Fruit fly (Drosophila melanogaster) whole organism, embryonic: ENCODE data around the gene CG6901.

Experiments
- Asciz ChIP-seq: fragments of 200-800 bp; sonication (Bioruptor generic); optimal IDR thresholded peaks from 2 replicates; lab custom pipeline; 2017; ENCODE audit warnings: missing biosample characterization, mild to moderate bottlenecking, missing genetic modification characterization, missing genetic modification reagents
- B-H2 ChIP-seq: fragments of 200-800 bp; sonication (Bioruptor generic); optimal IDR thresholded peaks from 2 replicates; lab custom pipeline; 2018; ENCODE audit warnings: missing biosample characterization, mild to moderate bottlenecking, missing genetic modification characterization
- BtbVII ChIP-seq: fragments of 200-800 bp; sonication (Bioruptor generic); optimal IDR thresholded peaks from 3 replicates; lab custom pipeline; 2017; ENCODE audit warnings: missing biosample characterization, mild to moderate bottlenecking, missing genetic modification characterization
- CG10431 ChIP-seq: fragments of 200-800 bp; sonication (Bioruptor generic); optimal IDR thresholded peaks from 3 replicates; lab custom pipeline; 2018; ENCODE audit warnings: missing biosample characterization, mild to moderate bottlenecking, missing genetic modification characterization
- CG11504 ChIP-seq: fragments of 200-800 bp; sonication (Bioruptor generic); optimal IDR thresholded peaks from 3 replicates; lab custom pipeline; 2019; ENCODE audit warnings: missing biosample characterization, mild to moderate bottlenecking, missing genetic modification characterization, moderate library complexity
- CG15514 ChIP-seq: fragments of 200-800 bp; sonication (Bioruptor generic); optimal IDR thresholded peaks from 3 replicates; lab custom pipeline; 2017; ENCODE audit warnings: missing biosample characterization, missing genetic modification characterization, mild to moderate bottlenecking, moderate library complexity, missing genetic modification reagents
- CG17361 ChIP-seq: fragments of 200-800 bp; sonication (Bioruptor generic); IDR thresholded peaks from 3 replicates; pipeline ENCODE4 v1.3.6; 2022; ENCODE audit warnings: missing biosample characterization, missing genetic modification characterization
- CG2116 ChIP-seq: fragments of 200-800 bp; sonication (Bioruptor generic); optimal IDR thresholded peaks from 3 replicates; lab custom pipeline; 2018; ENCODE audit warnings: missing biosample characterization, mild to moderate bottlenecking, missing genetic modification characterization
- CG2120 ChIP-seq: fragments of 200-800 bp; sonication (Bioruptor generic); optimal IDR thresholded peaks from 3 replicates; lab custom pipeline; 2016; ENCODE audit warnings: missing biosample characterization, missing genetic modification characterization
- CG31365 ChIP-seq: fragments of 200-800 bp; sonication (Bioruptor generic); optimal IDR thresholded peaks from 2 replicates; lab custom pipeline; 2018; ENCODE audit warnings: missing biosample characterization, mild to moderate bottlenecking, missing genetic modification characterization
- CG34422 ChIP-seq: fragments of 200-800 bp; sonication (Bioruptor generic); IDR thresholded peaks from 3 replicates; pipeline ENCODE4 v1.3.6; 2022; ENCODE audit warnings: missing biosample characterization, missing genetic modification characterization
- CG3995 ChIP-seq: fragments of 200-800 bp; sonication (Bioruptor generic); optimal IDR thresholded peaks from 3 replicates; lab custom pipeline; 2016; ENCODE audit warnings: missing biosample characterization, missing genetic modification characterization
- CG8290 ChIP-seq, 3 experiments: fragments of 200-800 bp; sonication (Bioruptor generic); optimal IDR thresholded peaks; 2 replicates each; lab custom pipeline; 2016 to 2019; ENCODE audit warnings: missing biosample characterization in 3 of 3, missing genetic modification characterization in 3 of 3, mild to moderate bottlenecking in 2 of 3, moderate library complexity in 1 of 3
- CG9876 ChIP-seq: fragments of 200-800 bp; sonication (Bioruptor generic); optimal IDR thresholded peaks from 2 replicates; lab custom pipeline; 2016; ENCODE audit warnings: missing biosample characterization, missing genetic modification characterization
- CHES-1-like ChIP-seq: fragments of 200-800 bp; sonication (Bioruptor generic); optimal IDR thresholded peaks from 2 replicates; lab custom pipeline; 2016; ENCODE audit warnings: missing biosample characterization, missing genetic modification characterization
- CTCF ChIP-seq: fragments of 200-800 bp; sonication (Bioruptor generic); optimal IDR thresholded peaks from 2 replicates; lab custom pipeline; 2017; ENCODE audit warnings: missing biosample characterization, mild to moderate bottlenecking, missing genetic modification characterization, moderate library complexity
- Deaf1 ChIP-seq: fragments of 200-800 bp; optimal IDR thresholded peaks from 3 replicates; lab custom pipeline; 2019; ENCODE audit warnings: missing biosample characterization, mild to moderate bottlenecking, missing genetic modification characterization, moderate library complexity
- E2f2 ChIP-seq: fragments of 200-800 bp; sonication (Bioruptor generic); IDR thresholded peaks from 2 replicates; pipeline ENCODE4 v1.3.6; 2022; ENCODE audit warnings: missing biosample characterization, missing genetic modification characterization
- Ets65A ChIP-seq: fragments of 200-800 bp; sonication (Bioruptor generic); peaks from one replicate; lab custom pipeline; 2016; ENCODE audit warnings: missing biosample characterization, missing genetic modification characterization
- Fer1 ChIP-seq: fragments of 200-800 bp; sonication (Bioruptor generic); optimal IDR thresholded peaks from 2 replicates; lab custom pipeline; 2017; ENCODE audit warnings: missing biosample characterization, mild to moderate bottlenecking, missing genetic modification characterization
- Fer2 ChIP-seq: fragments of 200-800 bp; sonication (Bioruptor generic); optimal IDR thresholded peaks from 2 replicates; lab custom pipeline; 2018; ENCODE audit warnings: missing biosample characterization, mild to moderate bottlenecking, missing genetic modification characterization, moderate library complexity
- Hmx ChIP-seq: fragments of 200-800 bp; sonication (Bioruptor generic); optimal IDR thresholded peaks from 2 replicates; lab custom pipeline; 2016; ENCODE audit warnings: missing biosample characterization, missing genetic modification characterization
- Hr78 ChIP-seq, 2 experiments: fragments of 200-800 bp in 1 of 2; fragments of >200 bp in 1 of 2; sonication (Bioruptor generic) in 1 of 2; optimal IDR thresholded peaks; 2 replicates each; lab custom pipeline; 2017 to 2019; ENCODE audit warnings: missing biosample characterization in 2 of 2, missing genetic modification characterization in 2 of 2, mild to moderate bottlenecking in 1 of 2, moderate library complexity in 1 of 2
- Hsf ChIP-seq: fragments of 200-800 bp; sonication (Bioruptor generic); optimal IDR thresholded peaks from 3 replicates; lab custom pipeline; 2016; ENCODE audit warnings: missing biosample characterization, missing genetic modification characterization
- Med ChIP-seq: fragments of 200-800 bp; sonication (Bioruptor generic); peaks from one replicate; lab custom pipeline; 2016; ENCODE audit warnings: missing biosample characterization, missing genetic modification characterization, mild to moderate bottlenecking, inconsistent platforms, moderate library complexity
- Myb ChIP-seq: fragments of 200-800 bp; sonication (Bioruptor generic); optimal IDR thresholded peaks from 2 replicates; lab custom pipeline; 2016; ENCODE audit warnings: missing biosample characterization, missing genetic modification characterization
- PHDP ChIP-seq: fragments of 200-800 bp; sonication (Bioruptor generic); optimal IDR thresholded peaks from 3 replicates; lab custom pipeline; 2018; ENCODE audit warnings: missing biosample characterization, mild to moderate bottlenecking, missing genetic modification characterization, moderate library complexity
- Scr ChIP-seq: fragments of 200-800 bp; sonication (Bioruptor generic); IDR thresholded peaks from 2 replicates; pipeline ENCODE4 v1.3.6; 2022; ENCODE audit warnings: missing biosample characterization, missing genetic modification characterization; ENCODE audit not compliant: partially characterized antibody
- ash1 ChIP-seq: fragments of 200-800 bp; sonication (Bioruptor generic); optimal IDR thresholded peaks from 2 replicates; lab custom pipeline; 2018; ENCODE audit warnings: missing biosample characterization, mild to moderate bottlenecking, missing genetic modification characterization
- caup ChIP-seq: fragments of 200-800 bp; sonication (Bioruptor generic); optimal IDR thresholded peaks from 3 replicates; lab custom pipeline; 2017; ENCODE audit warnings: missing biosample characterization, mild to moderate bottlenecking, missing genetic modification characterization, moderate library complexity; ENCODE audit not compliant: severe bottlenecking
- chm ChIP-seq: fragments of 200-800 bp; sonication (Bioruptor generic); IDR thresholded peaks from 2 replicates; pipeline ENCODE4 v1.3.6; 2022; ENCODE audit warnings: missing biosample characterization, missing genetic modification characterization
- fd64A ChIP-seq: fragments of 200-800 bp; sonication (Bioruptor generic); optimal IDR thresholded peaks from 3 replicates; lab custom pipeline; 2018; ENCODE audit warnings: missing biosample characterization, mild to moderate bottlenecking, missing genetic modification characterization
- gfzf ChIP-seq: fragments of 200-800 bp; sonication (Bioruptor generic); optimal IDR thresholded peaks from 2 replicates; lab custom pipeline; 2016; ENCODE audit warnings: missing biosample characterization, mild to moderate bottlenecking, missing genetic modification characterization, moderate library complexity
- lab ChIP-seq: fragments of 200-800 bp; sonication (Bioruptor generic); optimal IDR thresholded peaks from 3 replicates; lab custom pipeline; 2017; ENCODE audit warnings: missing biosample characterization, missing genetic modification characterization, mild to moderate bottlenecking, moderate library complexity, missing genetic modification reagents
- lov ChIP-seq, 2 experiments: fragments of 200-800 bp in 1 of 2; fragments of >200 bp in 1 of 2; sonication (Bioruptor generic) in 1 of 2; IDR thresholded peaks in 1 of 2; optimal IDR thresholded peaks in 1 of 2; 2 replicates in 1 of 2; 3 replicates in 1 of 2; pipeline versions ENCODE4 v1.3.6 to Lab custom; 2017 to 2022; ENCODE audit warnings: missing biosample characterization in 1 of 2, missing genetic modification characterization in 1 of 2
- nom ChIP-seq: fragments of 200-800 bp; sonication (Bioruptor generic); optimal IDR thresholded peaks from 2 replicates; lab custom pipeline; 2017; ENCODE audit warnings: missing biosample characterization, missing genetic modification characterization, mild to moderate bottlenecking, moderate library complexity, missing genetic modification reagents
- oc ChIP-seq: fragments of 200-800 bp; sonication (Bioruptor generic); optimal IDR thresholded peaks from 2 replicates; lab custom pipeline; 2018; ENCODE audit warnings: missing biosample characterization, mild to moderate bottlenecking, missing genetic modification characterization, moderate library complexity
- pita ChIP-seq: fragments of 200-800 bp; sonication (Bioruptor generic); optimal IDR thresholded peaks from 2 replicates; lab custom pipeline; 2017; ENCODE audit warnings: missing biosample characterization, mild to moderate bottlenecking, missing genetic modification characterization
- rib ChIP-seq: fragments of 200-800 bp; sonication (Bioruptor generic); IDR thresholded peaks from 2 replicates; pipeline ENCODE4 v1.3.6; 2022; ENCODE audit warnings: missing biosample characterization, missing genetic modification characterization
- sc ChIP-seq, 3 experiments: fragments of >200 bp in 2 of 3; fragments of 200-800 bp in 1 of 3; sonication (Bioruptor generic) in 1 of 3; optimal IDR thresholded peaks; 2 replicates in 2 of 3; 3 replicates in 1 of 3; lab custom pipeline; 2017; ENCODE audit warnings: mild to moderate bottlenecking in 1 of 3, missing biosample characterization in 1 of 3, missing genetic modification characterization in 1 of 3, missing genetic modification reagents in 1 of 3
- sens ChIP-seq: fragments of 200-800 bp; sonication (Bioruptor generic); peaks from one replicate; lab custom pipeline; 2016; ENCODE audit warnings: missing biosample characterization, missing genetic modification characterization
- sens-2 ChIP-seq: fragments of 200-800 bp; sonication (Bioruptor generic); IDR thresholded peaks from 2 replicates; pipeline ENCODE4 v1.3.6; 2022; ENCODE audit warnings: missing biosample characterization, missing genetic modification characterization
- sima ChIP-seq: fragments of 200-800 bp; sonication (Bioruptor generic); optimal IDR thresholded peaks from 2 replicates; lab custom pipeline; 2016; ENCODE audit warnings: missing biosample characterization, missing genetic modification characterization
- sna ChIP-seq: fragments of 200-800 bp; sonication (Bioruptor generic); IDR thresholded peaks from 2 replicates; pipeline ENCODE4 v1.3.6; 2022; ENCODE audit warnings: missing biosample characterization, missing genetic modification characterization; ENCODE audit not compliant: partially characterized antibody
- sob ChIP-seq: fragments of 200-800 bp; sonication (Bioruptor generic); IDR thresholded peaks from 2 replicates; pipeline ENCODE4 v1.3.6; 2022; ENCODE audit warnings: missing biosample characterization, missing genetic modification characterization
- stwl ChIP-seq: fragments of 200-800 bp; sonication (Bioruptor generic); optimal IDR thresholded peaks from 3 replicates; lab custom pipeline; 2018; ENCODE audit warnings: missing biosample characterization, mild to moderate bottlenecking, missing genetic modification characterization, moderate library complexity
- twi ChIP-seq: fragments of 200-800 bp; optimal IDR thresholded peaks from 2 replicates; lab custom pipeline; 2019; ENCODE audit warnings: missing biosample characterization, mild to moderate bottlenecking, missing genetic modification characterization, moderate library complexity

CG6901 gene

DNA sequence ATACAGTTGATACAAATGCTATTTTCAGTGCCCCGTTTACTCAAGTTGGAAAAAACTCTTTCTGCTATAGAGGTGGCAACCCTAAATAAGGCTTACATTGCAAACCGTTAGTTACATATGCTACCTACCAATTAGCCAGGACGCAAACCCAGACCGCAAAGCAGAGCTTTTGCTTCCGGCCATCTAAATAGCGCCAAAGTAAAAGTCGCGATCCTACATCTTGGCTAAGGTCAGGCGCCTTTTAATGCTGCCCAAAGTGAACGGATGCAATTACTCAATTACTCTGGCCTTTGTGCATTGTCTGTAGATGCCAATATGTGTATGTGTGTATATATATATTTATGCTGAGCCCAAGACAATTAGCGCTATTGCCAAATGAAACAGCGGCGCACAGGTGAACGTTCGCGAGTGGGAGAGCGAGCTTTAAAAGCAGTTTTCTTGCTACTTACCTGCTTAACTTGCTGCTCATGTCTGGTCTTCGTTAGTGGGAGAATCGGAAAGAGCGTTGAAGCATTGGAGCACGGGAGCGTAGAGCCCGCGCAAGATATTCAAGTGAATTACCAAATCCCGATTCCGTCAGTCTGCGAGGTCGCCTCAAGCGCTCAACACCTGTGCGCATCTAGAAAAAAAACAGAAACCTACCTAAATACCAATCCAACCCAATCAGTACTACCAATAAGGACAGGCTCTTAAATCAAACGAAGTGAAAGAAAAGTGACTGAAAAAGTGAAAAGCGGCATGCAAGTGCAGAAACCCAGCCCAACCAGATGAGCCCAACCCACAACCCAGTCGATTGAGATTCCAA lies 17.8 kb upstream of the CG6901 start, which contains the start of gene Zip89B (continued):
- TF ChIP-seq sc (optimal IDR thresholded peaks at IDR 0.05; lab: Kevin White, UChicago), result no peak
- no peak for TF ChIP-seq sc (GFP tag; optimal IDR thresholded peaks at IDR 0.05; lab: Kevin White, UChicago)
- TF ChIP-seq CG31365 (tag; lab: Kevin White, UChicago), result peak; percentile 72
- no peak; the same call in 2 of the 3 replicates for TF ChIP-seq CG34422
- TF ChIP-seq B-H2 (GFP tag; lab: Kevin White, UChicago), result peak; percentile 17
- TF ChIP-seq CG3995 (GFP tag; lab: Kevin White, UChicago), result peak; percentile 61
- TF ChIP-seq Med, result peak; percentile 76
- TF ChIP-seq sna (GFP tag; lab: Robert Waterston, UW), result no peak
- TF ChIP-seq Deaf1 (tag; lab: Kevin White, UChicago), result peak; percentile 1
- TF ChIP-seq CG2120 (GFP tag; lab: Kevin White, UChicago), result no peak
- TF ChIP-seq E2f2, result peak; percentile 44
- no peak for TF ChIP-seq oc (tag; lab: Kevin White, UChicago)
- no peak for TF ChIP-seq CHES-1-like (GFP tag; lab: Kevin White, UChicago)
- no peak for TF ChIP-seq PHDP (tag; lab: Kevin White, UChicago)
- TF ChIP-seq gfzf (GFP tag; lab: Kevin White, UChicago), result peak; percentile 55
- TF ChIP-seq Fer1 (GFP tag; lab: Kevin White, UChicago), result peak; percentile 29
- peak; percentile 14 for TF ChIP-seq CG15514 (GFP tag; lab: Kevin White, UChicago)
- TF ChIP-seq twi (tag; lab: Kevin White, UChicago), result no peak
- TF ChIP-seq rib (GFP tag; lab: Robert Waterston, UW), result 0 out of 2 replicates have a peak, but pooled peaks have one; percentile 29
- no peak for TF ChIP-seq Hmx (GFP tag; lab: Kevin White, UChicago)
- TF ChIP-seq lab (GFP tag; lab: Kevin White, UChicago), result peak; percentile 28
- TF ChIP-seq BtbVII (GFP tag; lab: Kevin White, UChicago), result peak; percentile 53
- TF ChIP-seq sens (GFP tag; lab: Kevin White, UChicago), result peak; percentile 20
- no peak for TF ChIP-seq Hsf (GFP tag; lab: Kevin White, UChicago)
- TF ChIP-seq caup, result peak; percentile 16
- TF ChIP-seq Asciz (GFP tag; lab: Kevin White, UChicago), result no peak
- 0 out of 2 replicates have a peak, but pooled peaks have one; percentile 43 for TF ChIP-seq sob (GFP tag; lab: Robert Waterston, UW)
- no peak for TF ChIP-seq Fer2 (tag; lab: Kevin White, UChicago)
- peak; percentile 40 for TF ChIP-seq pita (GFP tag; lab: Kevin White, UChicago)
- TF ChIP-seq ash1 (GFP tag; lab: Kevin White, UChicago), result no peak
- TF ChIP-seq fd64A (GFP tag; lab: Kevin White, UChicago), result no peak
- TF ChIP-seq sima (GFP tag; lab: Kevin White, UChicago), result no peak
- no peak for TF ChIP-seq CG11504
- no peak for TF ChIP-seq CG9876
- peak; percentile 10 for TF ChIP-seq CG8290 (GFP tag; optimal IDR thresholded peaks at IDR 0.05; lab: Kevin White, UChicago)
- peak in 1 of 2 experiments; percentile 76 for TF ChIP-seq CG8290 (tag; optimal IDR thresholded peaks at IDR 0.05; lab: Kevin White, UChicago)
- TF ChIP-seq stwl, result peak; percentile 47
- TF ChIP-seq lov (optimal IDR thresholded peaks at IDR 0.05; lab: Kevin White, UChicago), result no peak
- TF ChIP-seq lov (GFP tag; IDR thresholded peaks at IDR 0.05; lab: Robert Waterston, UW), result no peak
- no peak for TF ChIP-seq chm (GFP tag; lab: Robert Waterston, UW)
- TF ChIP-seq Scr, result 0 out of 2 replicates have a peak, but pooled peaks have one; percentile 7
- peak in 1 of 2 experiments; percentile 1 for TF ChIP-seq Hr78 (GFP tag; optimal IDR thresholded peaks at IDR 0.05; lab: Kevin White, UChicago)
- TF ChIP-seq Ets65A (GFP tag; lab: Kevin White, UChicago), result peak; percentile 82
- no peak for TF ChIP-seq CG2116 (GFP tag; lab: Kevin White, UChicago)
- TF ChIP-seq nom (GFP tag; lab: Kevin White, UChicago), result peak; percentile 46
- TF ChIP-seq sens-2 (GFP tag; lab: Robert Waterston, UW), result no peak
- peak; percentile 84 for TF ChIP-seq CTCF (GFP tag; lab: Kevin White, UChicago)
- TF ChIP-seq CG17361 (GFP tag; lab: Robert Waterston, UW), result no peak
- TF ChIP-seq CG10431 (GFP tag; lab: Kevin White, UChicago), result peak; percentile 20
- peak; percentile 61 for TF ChIP-seq Myb (GFP tag; lab: Kevin White, UChicago)
